Worm (Caenorhabditis elegans): ENCODE results near the gene eco-1.

DNA sequence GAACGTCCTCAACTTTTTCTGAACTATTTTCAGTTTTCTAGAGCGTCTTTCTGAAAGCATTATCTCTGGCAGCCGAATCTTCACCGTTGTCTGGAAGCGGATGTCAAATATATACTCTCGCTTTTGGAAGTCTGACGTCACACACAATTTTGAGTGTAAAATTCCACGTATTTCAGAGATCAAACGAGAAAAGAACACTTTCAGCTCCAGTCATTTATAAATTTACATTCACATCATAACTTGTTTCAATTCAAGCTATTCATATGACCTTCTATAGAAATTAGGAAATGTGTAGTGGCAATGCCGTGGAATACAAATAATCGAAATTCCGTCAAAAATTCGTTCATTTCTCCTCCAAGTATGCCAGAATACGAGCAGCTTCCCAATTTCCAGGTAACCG, 6.7 kb upstream of the eco-1 start, which contains the start of gene F08F8.11:
- TF ChIP-seq ces-1 (GFP tag; optimal IDR thresholded peaks at IDR 0.05) (no peak), nhr-76 (tag; optimal IDR thresholded peaks at IDR 0.05) (no peak), cnd-1 (tag; optimal IDR thresholded peaks at IDR 0.05) (no peak), mab-5 (tag; optimal IDR thresholded peaks at IDR 0.05) (no peak), lsy-2 (tag; optimal IDR thresholded peaks at IDR 0.05) (no peak), ham-2 (GFP tag; optimal IDR thresholded peaks at IDR 0.05) (no peak), snpc-4 (tag; optimal IDR thresholded peaks at IDR 0.05) (no peak), pha-4 (tag; optimal IDR thresholded peaks at IDR 0.05) (no peak), sptf-1 (tag; optimal IDR thresholded peaks at IDR 0.05) (no peak), M03D4.4 (tag; optimal IDR thresholded peaks at IDR 0.05) (no peak), nhr-237 (tag; optimal IDR thresholded peaks at IDR 0.05) (no peak), sem-2 (GFP tag; optimal IDR thresholded peaks at IDR 0.05) (no peak), elt-3 (tag; optimal IDR thresholded peaks at IDR 0.05) (no peak)
